Worm (Caenorhabditis elegans): Measurements from ENCODE around the gene M163.10.

- TF ChIP-seq snpc-1.1 (tag; optimal IDR thresholded peaks at IDR 0.05; ENCODE audit: insufficient read depth) (no peak), nfyb-1 (GFP tag; IDR thresholded peaks at IDR 0.05) (no peak), Y95B8A.8 (GFP tag; IDR thresholded peaks at IDR 0.05) (no peak), dpl-1 (GFP tag; optimal IDR thresholded peaks at IDR 0.05) (no peak), ceh-27 (GFP tag; optimal IDR thresholded peaks at IDR 0.05) (no peak), madf-6 (GFP tag; IDR thresholded peaks at IDR 0.05) (no peak), T07F8.4 (tag; optimal IDR thresholded peaks at IDR 0.05) (no peak), ceh-40 (GFP tag; IDR thresholded peaks at IDR 0.05) (no peak), lsy-27 (tag; optimal IDR thresholded peaks at IDR 0.05; ENCODE audit: borderline replicate concordance, insufficient read depth) (no peak), snpc-4 (GFP tag; optimal IDR thresholded peaks at IDR 0.05) (no peak), snpc-4 (tag; optimal IDR thresholded peaks at IDR 0.05) (no peak)
These were observed 24.3 kb downstream of the M163.10 start for ce11 chrX:14495075-14495474.

Measured in whole organism, young adult.